Fruit fly (Drosophila melanogaster) whole organism, prepupa: Measurements from ENCODE around the gene CG14518.

ENCODE experiments used
- CG32006 ChIP-seq: fragments of 200-800 bp; sonication (Bioruptor generic); optimal IDR thresholded peaks from 3 replicates; lab custom pipeline; 2017; ENCODE audit warnings: missing biosample characterization, mild to moderate bottlenecking, missing genetic modification characterization
- CG34406 ChIP-seq: fragments of 200-800 bp; sonication (Bioruptor generic); optimal IDR thresholded peaks from 3 replicates; lab custom pipeline; 2016; ENCODE audit warnings: missing biosample characterization, missing genetic modification characterization
- CG3919 ChIP-seq: fragments of 200-800 bp; sonication (Bioruptor generic); optimal IDR thresholded peaks from 3 replicates; lab custom pipeline; 2016; ENCODE audit warnings: missing biosample characterization, missing genetic modification characterization
- CG6808 ChIP-seq: fragments of 200-800 bp; sonication (Bioruptor generic); optimal IDR thresholded peaks from 3 replicates; lab custom pipeline; 2017; ENCODE audit warnings: missing biosample characterization, missing genetic modification characterization, mild to moderate bottlenecking, moderate library complexity, missing genetic modification reagents
- CG9139 ChIP-seq: fragments of 200-800 bp; sonication (Bioruptor generic); optimal IDR thresholded peaks from 3 replicates; lab custom pipeline; 2017; ENCODE audit warnings: missing biosample characterization, mild to moderate bottlenecking, missing genetic modification characterization
- Ets21C ChIP-seq: fragments of 200-800 bp; sonication (Bioruptor generic); optimal IDR thresholded peaks from 3 replicates; lab custom pipeline; 2016; ENCODE audit warnings: missing biosample characterization, missing genetic modification characterization
- Ets96B ChIP-seq: fragments of 200-800 bp; optimal IDR thresholded peaks from 2 replicates; lab custom pipeline; 2019; ENCODE audit warnings: missing biosample characterization, mild to moderate bottlenecking, missing genetic modification characterization, moderate library complexity
- OdsH ChIP-seq: fragments of 200-800 bp; sonication (Bioruptor generic); optimal IDR thresholded peaks from 3 replicates; lab custom pipeline; 2016; ENCODE audit warnings: missing biosample characterization, missing genetic modification characterization
- achi ChIP-seq: fragments of 200-800 bp; sonication (Bioruptor generic); optimal IDR thresholded peaks from 3 replicates; lab custom pipeline; 2016; ENCODE audit warnings: missing biosample characterization, missing genetic modification characterization
- cyc ChIP-seq: fragments of 200-800 bp; sonication (Bioruptor generic); optimal IDR thresholded peaks from 3 replicates; lab custom pipeline; 2016; ENCODE audit warnings: missing biosample characterization, missing genetic modification characterization
- esn ChIP-seq: fragments of 200-800 bp; sonication (Bioruptor generic); optimal IDR thresholded peaks from 2 replicates; lab custom pipeline; 2016; ENCODE audit warnings: missing biosample characterization, mild to moderate bottlenecking, missing genetic modification characterization, moderate library complexity
- fd85E ChIP-seq: fragments of 200-800 bp; sonication (Bioruptor generic); optimal IDR thresholded peaks from 3 replicates; lab custom pipeline; 2016; ENCODE audit warnings: missing biosample characterization, missing genetic modification characterization
- ss ChIP-seq, 2 experiments: fragments of 200-800 bp; sonication (Bioruptor generic); optimal IDR thresholded peaks; 2 replicates in 1 of 2; 3 replicates in 1 of 2; lab custom pipeline; 2017 to 2018; ENCODE audit warnings: mild to moderate bottlenecking in 2 of 2, missing biosample characterization in 2 of 2, missing genetic modification characterization in 2 of 2, moderate library complexity in 1 of 2
- vri ChIP-seq: fragments of 200-800 bp; sonication (Bioruptor generic); optimal IDR thresholded peaks from 3 replicates; lab custom pipeline; 2016; ENCODE audit warnings: missing biosample characterization, mild to moderate bottlenecking, missing genetic modification characterization

- TF ChIP-seq esn (GFP tag; lab: Kevin White, UChicago) = no peak
- TF ChIP-seq CG9139 = no peak
- no peak for TF ChIP-seq CG3919 (GFP tag; lab: Kevin White, UChicago)
- TF ChIP-seq Ets21C (GFP tag; lab: Kevin White, UChicago) = no peak
- no peak for TF ChIP-seq CG34406 (GFP tag; lab: Kevin White, UChicago)
- TF ChIP-seq cyc = no peak
- TF ChIP-seq achi (GFP tag; lab: Kevin White, UChicago) = no peak
- no peak for TF ChIP-seq CG6808 (GFP tag; lab: Kevin White, UChicago)
- no peak for TF ChIP-seq OdsH (GFP tag; lab: Kevin White, UChicago)
- no peak for TF ChIP-seq Ets96B
- TF ChIP-seq vri (GFP tag; lab: Kevin White, UChicago) = no peak
- no peak for TF ChIP-seq fd85E
- TF ChIP-seq ss (GFP tag; optimal IDR thresholded peaks at IDR 0.05; lab: Kevin White, UChicago) = no peak
- TF ChIP-seq CG32006 (GFP tag; lab: Kevin White, UChicago) = no peak
These were observed 27.6 kb downstream of the CG14518 start, which contains the start of gene CG11842 for dm6 chr3R:29052380-29052779.
